Fruit fly (Drosophila melanogaster) ovary, adult (tissue): ENCODE measurements around the gene CG15728.
A peak's percentile ranks its signal among the peaks of the same experiment; 100 is the strongest.

Experiments
- CG17801 ChIP-seq: fragments of 200-800 bp; optimal IDR thresholded peaks from 2 replicates; lab custom pipeline; 2019; ENCODE audit warnings: missing biosample characterization, mild to moderate bottlenecking, missing genetic modification characterization, moderate library complexity; ENCODE audit not compliant: partially characterized antibody

CG15728 gene

DNA sequence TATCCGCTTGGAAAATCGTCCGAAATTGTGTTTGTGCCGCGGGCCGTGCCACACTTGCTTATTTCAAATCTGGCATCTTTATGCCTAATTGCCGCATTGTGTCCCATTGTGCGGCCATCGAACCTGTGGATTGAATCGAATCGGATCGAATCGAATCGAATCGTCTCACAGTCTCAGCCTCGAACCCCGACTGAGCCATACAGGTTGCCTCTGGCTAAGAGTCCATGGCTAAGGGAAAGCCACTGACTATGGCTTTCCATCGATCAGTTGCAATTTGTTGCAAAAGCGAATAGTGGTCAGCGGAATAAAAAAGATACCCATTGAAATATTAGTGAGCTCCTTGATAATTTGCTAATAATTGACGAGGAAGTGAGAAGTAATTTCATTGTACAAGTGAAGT lies at the start of gene CG15728:
TSS of gene CG15728 (plus strand) at position 301 of the 400 bp plus-strand sequence.
- no peak for TF ChIP-seq CG17801

- peak; percentile 79 for TF ChIP-seq CG17801
Measured at dm6 chrX:12574666-12575202, 49.4 kb upstream of the CG15728 start.

dm6 chrX:12575292-12575826 lies 48.7 kb upstream of the CG15728 start:
- TF ChIP-seq CG17801: no peak

DNA sequence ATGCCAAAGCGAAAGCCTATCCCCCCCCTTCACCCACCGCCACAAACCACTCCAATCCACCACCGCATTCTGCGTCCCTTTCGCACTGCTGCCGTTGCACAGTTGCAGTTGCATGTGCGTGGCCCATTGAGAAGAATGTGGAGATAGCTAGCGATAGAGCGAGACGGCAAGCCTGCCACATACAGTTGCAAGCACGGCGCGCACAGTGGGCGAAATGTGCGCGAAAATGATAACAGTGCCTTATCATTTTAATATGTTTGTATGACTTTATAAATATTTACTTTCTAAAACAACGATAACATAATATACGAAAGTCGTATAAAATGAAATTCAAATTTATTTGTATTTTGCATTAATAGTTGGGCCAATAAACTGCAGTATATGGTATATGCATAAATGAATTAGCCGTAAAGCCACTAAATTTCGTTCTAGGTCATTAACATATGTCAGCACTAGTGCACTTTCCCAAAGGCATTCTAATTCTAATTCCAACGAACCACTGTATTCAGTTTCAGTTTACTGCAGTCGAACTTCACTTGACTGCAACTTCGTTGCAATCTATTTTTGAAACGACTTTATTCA lies 48.2 kb upstream of the CG15728 start:
- TF ChIP-seq CG17801: no peak

dm6 chrX:12577722-12578121 lies 46.4 kb upstream of the CG15728 start:
- no peak for TF ChIP-seq CG17801

DNA sequence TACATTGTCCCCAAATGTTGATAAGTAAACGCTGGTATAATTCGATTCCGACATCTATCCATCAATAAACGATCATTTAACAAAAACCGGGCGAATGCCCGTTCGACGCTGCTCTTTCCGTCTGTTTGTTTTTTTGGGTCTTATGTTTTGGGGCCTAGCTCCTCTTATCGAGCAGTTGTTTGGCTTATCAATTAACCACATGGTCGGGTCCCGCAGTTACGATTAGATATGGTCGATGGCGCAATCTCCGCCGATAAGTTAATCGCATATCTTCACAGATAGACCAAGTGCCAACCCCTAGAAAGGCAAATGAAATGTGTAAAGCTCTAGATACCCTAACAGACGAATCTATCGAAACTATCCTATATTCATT lies 45.8 kb upstream of the CG15728 start:
- no peak for TF ChIP-seq CG17801

DNA sequence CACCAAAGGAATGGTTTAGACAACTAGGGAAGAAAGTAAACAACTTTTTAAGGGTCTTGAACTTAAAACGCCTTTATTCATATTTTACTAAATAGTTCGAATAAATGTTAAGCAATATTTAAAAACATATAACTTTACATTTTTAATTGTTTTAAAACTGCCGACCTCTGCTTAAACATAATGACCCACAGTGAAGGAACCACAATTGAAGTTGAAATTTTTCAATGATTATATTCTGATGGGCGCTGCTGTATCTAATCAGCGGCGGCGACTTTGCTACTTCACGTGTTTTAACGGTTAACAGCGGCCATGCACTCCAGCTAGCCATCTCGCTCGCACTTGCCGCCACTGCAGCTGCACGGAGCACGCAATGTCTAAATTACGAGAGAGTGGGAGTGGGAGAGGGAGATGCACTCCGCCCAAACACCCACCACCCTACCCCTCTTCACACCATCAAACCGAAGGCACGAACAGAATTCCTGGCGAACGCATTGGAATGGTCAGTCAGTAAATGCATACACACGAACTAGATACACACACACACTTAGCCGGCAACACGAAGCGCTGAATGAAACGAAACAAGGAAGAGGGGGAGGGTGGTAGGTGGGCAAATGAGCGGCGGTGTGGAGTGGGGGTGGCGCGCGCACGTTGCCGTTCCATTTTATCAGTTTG lies 45.3 kb upstream of the CG15728 start:
- TF ChIP-seq CG17801: no peak

DNA sequence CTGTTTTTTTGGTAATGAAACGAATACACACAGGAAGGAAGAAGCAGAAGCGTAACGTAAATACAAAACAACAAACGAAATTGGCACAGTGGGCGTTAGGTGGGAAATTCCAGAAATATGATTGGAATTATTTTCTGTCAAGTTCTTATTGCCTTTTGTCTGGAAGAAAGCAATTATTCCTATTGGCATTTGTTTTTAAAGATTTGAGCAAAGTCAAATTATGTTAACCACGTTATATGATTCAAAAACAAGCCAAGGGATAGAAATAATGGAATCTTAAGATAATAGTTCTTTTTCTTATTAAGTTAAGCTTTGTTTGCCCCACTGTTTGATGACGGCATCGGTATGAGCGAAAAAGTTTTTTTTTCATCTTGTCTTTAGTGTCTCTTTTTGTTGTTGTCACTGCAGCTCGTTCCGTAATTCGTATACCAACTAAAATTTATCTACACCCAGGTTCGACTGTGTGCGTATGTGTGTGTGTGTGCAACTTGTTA lies 44.5 kb upstream of the CG15728 start:
- peak; percentile 76 for TF ChIP-seq CG17801

dm6 chrX:12580040-12580497 lies 44.0 kb upstream of the CG15728 start:
- TF ChIP-seq CG17801: peak; percentile 60

DNA sequence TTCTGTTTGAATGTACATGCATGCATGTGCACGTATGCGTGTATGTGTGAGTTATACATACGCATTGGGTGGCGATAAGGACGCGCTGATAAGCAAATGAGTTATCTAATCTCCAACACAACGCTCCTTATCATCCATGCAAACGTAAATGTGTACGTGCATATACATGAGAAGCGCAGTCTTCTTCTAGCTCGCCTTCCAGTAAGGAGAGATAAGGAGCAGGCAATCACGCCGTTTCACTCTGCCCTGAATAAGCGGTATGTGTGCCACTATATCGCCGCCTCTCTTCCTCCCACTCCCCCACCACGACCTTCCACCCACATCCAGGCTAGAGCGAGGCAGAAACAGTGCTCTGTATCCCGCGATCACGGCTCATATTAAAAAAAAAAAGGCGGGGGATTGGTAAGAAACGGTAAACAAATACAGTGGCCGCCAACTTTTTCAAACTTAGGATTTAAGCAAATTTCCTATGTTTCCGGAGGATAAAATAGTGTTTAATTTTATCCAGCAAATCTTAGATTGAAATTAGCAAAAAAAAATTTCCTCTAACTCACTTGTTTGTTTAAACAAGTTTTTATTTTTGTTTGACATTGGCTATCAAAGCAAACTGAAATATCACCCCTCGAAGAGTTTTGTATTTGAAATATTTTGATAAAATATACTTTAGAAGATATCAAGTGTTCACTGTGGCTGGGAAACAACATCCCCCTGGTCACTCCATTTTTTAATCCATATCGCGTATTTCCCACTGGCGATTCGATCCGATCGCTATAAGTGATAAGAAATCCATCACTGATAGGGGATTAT lies 43.4 kb upstream of the CG15728 start:
- no peak for TF ChIP-seq CG17801

- TF ChIP-seq CG17801: no peak
Measured at dm6 chrX:12581305-12581676, 42.8 kb upstream of the CG15728 start.

dm6 chrX:12581894-12582293 lies 42.2 kb upstream of the CG15728 start:
- no peak for TF ChIP-seq CG17801

DNA sequence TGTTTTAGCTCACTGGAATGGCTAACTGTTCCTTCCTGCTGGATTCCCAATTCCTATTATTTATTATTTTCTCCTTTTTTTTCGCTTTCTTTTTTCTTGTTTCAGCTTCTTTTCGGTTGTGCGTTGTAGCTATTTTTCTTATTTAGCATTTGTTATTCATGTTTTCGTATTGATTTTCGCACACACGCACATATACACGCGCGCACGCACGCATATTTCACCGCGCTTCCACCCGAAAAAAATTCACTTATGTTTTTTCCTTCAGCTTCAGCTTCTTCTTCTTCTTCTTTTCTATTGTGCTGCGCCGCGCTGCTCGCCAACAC lies 41.5 kb upstream of the CG15728 start:
- TF ChIP-seq CG17801: no peak

- TF ChIP-seq CG17801: peak; percentile 82
Measured at dm6 chrX:12582984-12583869, 40.9 kb upstream of the CG15728 start, which contains the start of gene Pits. TSS of gene Pits (minus strand) at chrX:12583193.

DNA sequence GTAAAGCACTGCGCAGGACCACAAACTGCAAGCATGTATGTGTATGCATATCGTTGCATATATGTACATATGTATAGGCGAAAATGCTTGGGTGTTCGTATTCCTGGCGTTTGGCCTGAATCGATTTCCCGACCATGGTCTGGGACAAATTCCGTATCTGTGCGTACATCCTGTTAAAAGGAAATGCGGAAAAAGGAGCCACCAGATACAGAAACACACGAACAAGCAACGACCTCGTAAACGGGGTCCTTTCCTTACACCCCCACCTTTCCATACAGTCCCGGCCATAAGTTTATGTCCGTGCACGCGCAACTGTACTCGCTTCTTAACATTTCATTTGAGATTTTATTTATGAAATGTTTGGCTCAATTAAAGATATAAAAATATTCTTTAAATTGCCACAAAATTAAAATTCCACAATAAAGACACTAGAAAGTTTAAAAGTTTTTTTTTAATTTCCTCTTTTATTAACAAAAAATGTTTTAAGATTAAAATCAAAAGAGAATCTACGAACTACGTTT lies 40.2 kb upstream of the CG15728 start:
- no peak for TF ChIP-seq CG17801
